Fruit fly (Drosophila melanogaster): ENCODE data around the gene Phf5a.

Gene Phf5a

DNA sequence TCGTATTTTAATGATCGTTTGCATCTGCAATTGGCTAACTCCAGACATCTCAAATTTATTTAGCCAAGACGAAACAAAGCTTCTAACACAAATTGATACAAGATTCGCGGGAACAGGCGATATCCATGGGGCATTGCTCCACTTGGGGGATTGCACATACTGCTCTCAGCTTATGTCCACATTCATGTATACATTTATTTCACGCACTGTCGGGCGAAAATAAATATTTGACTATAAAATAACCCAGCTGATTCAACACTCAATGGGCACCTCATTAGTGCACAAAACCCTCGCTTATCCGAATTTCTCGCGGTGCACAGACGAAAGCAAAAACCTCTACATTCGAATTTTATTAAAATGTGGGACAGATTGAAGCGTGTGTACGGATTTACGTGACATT lies 29.1 kb downstream of the Phf5a start (continued):
- TF ChIP-seq CG10274 (GFP tag; optimal IDR thresholded peaks at IDR 0.05) (peak; percentile 16), CG17328 (GFP tag; IDR thresholded peaks at IDR 0.05) (0 out of 2 replicates have a peak, but pooled peaks have one; percentile 25), CG34224 (GFP tag; IDR thresholded peaks at IDR 0.05; ENCODE audit: partially characterized antibody) (no peak), tin (GFP tag; optimal IDR thresholded peaks at IDR 0.05) (no peak), chm (GFP tag; IDR thresholded peaks at IDR 0.05) (peak; percentile 44; the same call in 1 of the 2 replicates), Xrp1 (GFP tag; IDR thresholded peaks at IDR 0.05) (peak; percentile 63), unpg (GFP tag; optimal IDR thresholded peaks at IDR 0.05) (peak; percentile 46), CG6791 (GFP tag; IDR thresholded peaks at IDR 0.05; ENCODE audit: partially characterized antibody) (0 out of 3 replicates have a peak, but pooled peaks have one; percentile 32), odd (GFP tag; optimal IDR thresholded peaks at IDR 0.05) (peak; percentile 59), pan (optimal IDR thresholded peaks at IDR 0.05) (no peak), pan (GFP tag; optimal IDR thresholded peaks at IDR 0.05 in 1 of 2, IDR thresholded peaks at IDR 0.05 in 1 of 2) (peak in 1 of 2 experiments; percentile 35), nau (GFP tag; optimal IDR thresholded peaks at IDR 0.05) (peak; percentile 56), ci (GFP tag; IDR thresholded peaks at IDR 0.05) (peak; percentile 67; the same call in 2 of the 3 replicates), CG15479 (GFP tag; optimal IDR thresholded peaks at IDR 0.05) (no peak), hth (optimal IDR thresholded peaks at IDR 0.05) (no peak), sens (GFP tag) (peak; percentile 55), lilli (GFP tag; optimal IDR thresholded peaks at IDR 0.05) (no peak), toy (GFP tag; IDR thresholded peaks at IDR 0.05) (no peak), CG2116 (GFP tag; optimal IDR thresholded peaks at IDR 0.05) (no peak), row (GFP tag; IDR thresholded peaks at IDR 0.05) (0 out of 3 replicates have a peak, but pooled peaks have one; percentile 9), CG33213 (GFP tag; optimal IDR thresholded peaks at IDR 0.05) (peak; percentile 33), CG3281 (GFP tag; optimal IDR thresholded peaks at IDR 0.05) (peak; percentile 32), Hmr (GFP tag; optimal IDR thresholded peaks at IDR 0.05) (peak; percentile 3), CG6854 (GFP tag; optimal IDR thresholded peaks at IDR 0.05) (peak; percentile 35), CG11696 (GFP tag; IDR thresholded peaks at IDR 0.05) (peak; percentile 55; the same call in 1 of the 2 replicates), disco-r (GFP tag; optimal IDR thresholded peaks at IDR 0.05) (no peak), Opbp (GFP tag; IDR thresholded peaks at IDR 0.05; ENCODE audit: partially characterized antibody) (no peak), Bgb (GFP tag; IDR thresholded peaks at IDR 0.05; ENCODE audit: partially characterized antibody) (no peak), Atf6 (GFP tag; IDR thresholded peaks at IDR 0.05) (no peak), salm (tag; optimal IDR thresholded peaks at IDR 0.05) (peak; percentile 56), CG5953 (GFP tag; IDR thresholded peaks at IDR 0.05) (peak; percentile 60; the same call in 1 of the 2 replicates), fd64A (GFP tag; optimal IDR thresholded peaks at IDR 0.05) (peak; percentile 63), CG2202 (tag; optimal IDR thresholded peaks at IDR 0.05) (peak; percentile 1), gem (tag; optimal IDR thresholded peaks at IDR 0.05) (peak; percentile 23), CG17568 (GFP tag; optimal IDR thresholded peaks at IDR 0.05) (peak; percentile 54), Spps (tag; optimal IDR thresholded peaks at IDR 0.05) (peak; percentile 27), ATbp (GFP tag; optimal IDR thresholded peaks at IDR 0.05) (peak; percentile 77), CG5245 (GFP tag; optimal IDR thresholded peaks at IDR 0.05) (no peak), CG17359 (tag; optimal IDR thresholded peaks at IDR 0.05) (peak; percentile 59), fd96Cb (tag; optimal IDR thresholded peaks at IDR 0.05) (no peak), Ravus (GFP tag; IDR thresholded peaks at IDR 0.05) (no peak), MTF-1 (GFP tag; optimal IDR thresholded peaks at IDR 0.05; ENCODE audit: borderline replicate concordance) (peak; percentile 50), CG8281 (tag; optimal IDR thresholded peaks at IDR 0.05) (peak; percentile 25), stc (GFP tag; IDR thresholded peaks at IDR 0.05) (peak; percentile 43; the same call in 1 of the 2 replicates), Hsf (GFP tag; optimal IDR thresholded peaks at IDR 0.05) (no peak), CG7357 (GFP tag; IDR thresholded peaks at IDR 0.05) (no peak), zf30C (GFP tag; optimal IDR thresholded peaks at IDR 0.05) (peak; percentile 18), CG13424 (tag; optimal IDR thresholded peaks at IDR 0.05) (peak; percentile 48), wek (GFP tag; optimal IDR thresholded peaks at IDR 0.05) (peak; percentile 76), Fer3 (tag; optimal IDR thresholded peaks at IDR 0.05) (peak; percentile 37)
